Worm (Caenorhabditis elegans) whole organism, L4 larva: ENCODE measurements around the gene C09E10.3.

ENCODE experiments used
- nhr-77 ChIP-seq: fragments of 150-350 bp; optimal IDR thresholded peaks from 2 replicates; lab custom pipeline; 2014; ENCODE audit warnings: missing biosample characterization, missing genetic modification characterization
- rbr-2 ChIP-seq: sonication (generic microtip); optimal IDR thresholded peaks from 2 replicates; lab custom pipeline; 2016; ENCODE audit warnings: missing genotype, missing genetic modification characterization, missing compliant biosample characterization
- ztf-11 ChIP-seq: fragments of 150-350 bp; optimal IDR thresholded peaks from 2 replicates; lab custom pipeline; 2014; ENCODE audit warnings: missing biosample characterization, missing genetic modification characterization

DNA sequence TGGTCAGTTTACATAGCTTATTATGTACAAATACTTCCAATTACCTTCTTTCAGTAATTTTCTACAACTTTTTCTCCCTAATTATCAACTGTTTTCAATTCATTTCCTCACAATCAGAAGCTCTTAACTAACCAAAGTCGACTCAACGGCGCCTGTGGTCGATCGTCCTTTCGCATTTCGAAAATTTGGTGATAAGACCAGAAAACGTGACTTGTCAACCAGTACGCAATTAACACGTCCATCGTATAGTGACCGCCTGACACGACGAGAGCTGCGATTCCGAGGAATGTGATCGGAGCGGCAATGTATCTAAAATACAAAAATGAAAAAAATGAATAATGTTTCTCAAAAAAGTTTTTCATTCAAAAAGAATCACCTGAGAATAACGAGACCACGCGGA is 45.5 kb downstream of the C09E10.3 start:
- peak; percentile 3 for TF ChIP-seq nhr-77
- TF ChIP-seq ztf-11 (tag; lab: Kevin White, UChicago) = no peak
- TF ChIP-seq rbr-2 (tag; lab: Kevin White, UChicago) = no peak
